Fruit fly (Drosophila melanogaster) whole organism, adult: ENCODE results near the gene VhaM9.7-b.

Experiments used
- CG33017 ChIP-seq: fragments of 200-800 bp; sonication (Bioruptor generic); optimal IDR thresholded peaks from 2 replicates; lab custom pipeline; 2018; ENCODE audit warnings: missing biosample characterization, mild to moderate bottlenecking, missing genetic modification characterization, moderate library complexity
- Crg-1 ChIP-seq: fragments of 200-800 bp; sonication (Bioruptor generic); optimal IDR thresholded peaks from 2 replicates; lab custom pipeline; 2016; ENCODE audit warnings: missing biosample characterization, missing genetic modification characterization
- cnc ChIP-seq, 2 experiments: fragments of >200 bp; optimal IDR thresholded peaks; 2 replicates each; lab custom pipeline; 2017
- kay ChIP-seq: fragments of 200-800 bp; sonication (Bioruptor generic); peaks from one replicate; lab custom pipeline; 2016; ENCODE audit warnings: missing biosample characterization, missing genetic modification characterization, borderline replicate concordance
- tj ChIP-seq: fragments of 200-800 bp; sonication (Bioruptor generic); optimal IDR thresholded peaks from 3 replicates; lab custom pipeline; 2017; ENCODE audit warnings: missing biosample characterization, mild to moderate bottlenecking, missing genetic modification characterization, moderate library complexity

DNA sequence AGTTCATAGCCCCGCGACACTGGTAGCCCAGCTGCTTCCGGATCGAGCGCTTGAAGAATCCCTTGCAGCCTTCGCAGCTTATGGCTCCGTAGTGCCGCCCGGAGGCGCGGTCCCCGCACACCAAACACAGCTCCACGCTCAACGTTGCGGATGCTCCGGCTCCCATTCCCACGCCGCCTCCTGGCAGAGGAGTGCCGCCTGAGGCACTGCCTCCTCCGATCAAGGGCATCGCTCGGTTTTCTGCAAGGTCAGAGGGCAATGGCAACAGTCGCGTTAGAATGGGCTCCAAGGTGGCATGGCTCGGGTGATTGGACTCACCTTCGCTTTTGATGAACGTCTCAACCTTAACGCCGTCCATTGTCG lies 43.2 kb upstream of the VhaM9.7-b start:
- no peak for TF ChIP-seq cnc (optimal IDR thresholded peaks at IDR 0.05; lab: Kevin White, UChicago)
- no peak for TF ChIP-seq Crg-1
- no peak for TF ChIP-seq kay (GFP tag; lab: Kevin White, UChicago)
- TF ChIP-seq CG33017 (tag; lab: Kevin White, UChicago): no peak
- no peak for TF ChIP-seq tj
